Worm (Caenorhabditis elegans): ENCODE data around the gene daf-5.
A peak's percentile ranks its signal among the peaks of the same experiment; 100 is the strongest.

DNA sequence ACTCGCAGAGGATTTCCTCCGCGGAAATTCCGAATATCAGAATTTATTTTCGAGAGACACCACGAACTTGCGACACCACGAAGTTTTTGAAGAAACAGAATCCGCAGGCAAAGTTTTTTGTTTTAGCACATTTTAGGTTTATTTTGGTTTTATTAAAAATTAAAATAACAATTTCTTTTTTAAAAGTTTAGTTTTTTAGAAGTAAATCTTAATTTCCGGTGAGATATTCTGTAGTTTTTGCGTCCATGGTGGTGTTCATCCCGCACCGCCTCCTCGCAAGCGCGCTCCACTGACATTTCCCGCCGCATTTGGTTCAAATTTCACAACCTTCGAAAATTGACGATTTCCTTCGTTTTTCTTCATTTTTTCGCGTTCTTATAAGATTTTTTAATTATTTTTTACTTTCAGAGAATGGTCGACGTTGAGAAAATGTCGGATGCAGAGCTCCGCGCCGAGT, 11.0 kb upstream of the daf-5 start, which contains the start of gene lem-2:
- TF ChIP-seq ceh-8 (GFP tag; optimal IDR thresholded peaks at IDR 0.05) (peak; percentile 52), ztf-11 (tag; optimal IDR thresholded peaks at IDR 0.05) (peak in 1 of 2 experiments; percentile 82), nhr-76 (tag; optimal IDR thresholded peaks at IDR 0.05) (no peak), lin-14 (GFP tag; optimal IDR thresholded peaks at IDR 0.05) (peak; percentile 92), lin-39 (tag; optimal IDR thresholded peaks at IDR 0.05) (no peak), elt-3 (tag; optimal IDR thresholded peaks at IDR 0.05) (peak in 1 of 6 experiments; percentile 40), ceh-82 (tag; optimal IDR thresholded peaks at IDR 0.05) (peak; percentile 44 to 74 (median 73)), jun-1 (tag; optimal IDR thresholded peaks at IDR 0.05) (peak; percentile 42), ceh-88 (GFP tag; IDR thresholded peaks at IDR 0.05) (peak; percentile 89), ama-1 (optimal IDR thresholded peaks at IDR 0.05) (no peak), unc-98 (GFP tag; IDR thresholded peaks at IDR 0.05) (peak; percentile 96), hlh-4 (tag; optimal IDR thresholded peaks at IDR 0.05) (no peak), mdl-1 (tag; optimal IDR thresholded peaks at IDR 0.05) (peak in 1 of 2 experiments; percentile 7)
